Worm (Caenorhabditis elegans) whole organism, L2 larva: ENCODE results near the gene ttll-4.

Experiments used
- C34F6.9 ChIP-seq: fragments of 150-350 bp; optimal IDR thresholded peaks from 2 replicates; lab custom pipeline; 2014; ENCODE audit warnings: missing biosample characterization, missing genetic modification characterization
- F13H6.1 ChIP-seq: sonication (generic microtip); optimal IDR thresholded peaks from 2 replicates; lab custom pipeline; 2016; ENCODE audit warnings: missing genetic modification characterization, missing compliant biosample characterization
- R02D3.7 ChIP-seq: fragments of 150-350 bp; optimal IDR thresholded peaks from 2 replicates; lab custom pipeline; 2014; ENCODE audit warnings: missing biosample characterization, missing genetic modification characterization
- Y55F3AM.14 ChIP-seq: fragments of 200-800 bp; sonication (Bioruptor generic); optimal IDR thresholded peaks from 2 replicates; lab custom pipeline; 2018; ENCODE audit warnings: mild to moderate bottlenecking, missing genetic modification characterization, missing compliant biosample characterization
- ZK546.5 ChIP-seq: sonication (generic microtip); optimal IDR thresholded peaks from 2 replicates; lab custom pipeline; 2017; ENCODE audit warnings: missing biosample characterization, missing genetic modification characterization
- alr-1 ChIP-seq: fragments of 150-350 bp; optimal IDR thresholded peaks from 2 replicates; lab custom pipeline; 2014; ENCODE audit warnings: missing biosample characterization, missing genetic modification characterization
- aly-2 ChIP-seq: fragments of 150-350 bp; optimal IDR thresholded peaks from 2 replicates; lab custom pipeline; 2014; ENCODE audit warnings: missing biosample characterization, missing genetic modification characterization
- ama-1 ChIP-seq: fragments of 150-350 bp; optimal IDR thresholded peaks from 2 replicates; lab custom pipeline; 2018; ENCODE audit warnings: inconsistent platforms
- blmp-1 ChIP-seq: sonication (generic microtip); optimal IDR thresholded peaks from 2 replicates; lab custom pipeline; 2017; ENCODE audit warnings: missing genetic modification characterization, mild to moderate bottlenecking, missing compliant biosample characterization, antibody characterized with exemption, moderate library complexity; ENCODE audit not compliant: insufficient read depth
- ceh-16 ChIP-seq: fragments of 150-350 bp; optimal IDR thresholded peaks from 2 replicates; lab custom pipeline; 2014; ENCODE audit warnings: missing biosample characterization, missing genetic modification characterization
- ceh-82 ChIP-seq: fragments of 150-350 bp; optimal IDR thresholded peaks from 2 replicates; lab custom pipeline; 2014; ENCODE audit warnings: missing biosample characterization, missing genetic modification characterization
- crh-2 ChIP-seq: sonication (generic microtip); optimal IDR thresholded peaks from 2 replicates; lab custom pipeline; 2017; ENCODE audit warnings: missing biosample characterization, missing genetic modification characterization
- dmd-4 ChIP-seq: sonication (generic microtip); optimal IDR thresholded peaks from 2 replicates; lab custom pipeline; 2017; ENCODE audit warnings: missing biosample characterization, missing genetic modification characterization
- egl-27 ChIP-seq: sonication (generic microtip); optimal IDR thresholded peaks from 3 replicates; lab custom pipeline; 2017; ENCODE audit warnings: missing biosample characterization, missing genetic modification reagents, missing genetic modification characterization
- elt-1 ChIP-seq: fragments of 150-350 bp; optimal IDR thresholded peaks from 2 replicates; lab custom pipeline; 2014; ENCODE audit warnings: missing biosample characterization, missing genetic modification characterization
- elt-3 ChIP-seq: sonication (generic microtip); optimal IDR thresholded peaks from 2 replicates; lab custom pipeline; 2017; ENCODE audit warnings: missing biosample characterization, missing genetic modification characterization
- fos-1 ChIP-seq: fragments of 150-350 bp; optimal IDR thresholded peaks from 2 replicates; lab custom pipeline; 2014; ENCODE audit warnings: missing biosample characterization, missing genetic modification characterization
- gmeb-1 ChIP-seq: fragments of 150-350 bp; optimal IDR thresholded peaks from 2 replicates; lab custom pipeline; 2014; ENCODE audit warnings: missing biosample characterization, missing genetic modification characterization
- lin-11 ChIP-seq: fragments of 150-350 bp; sonication (generic microtip); optimal IDR thresholded peaks from 2 replicates; lab custom pipeline; 2014; ENCODE audit warnings: missing biosample characterization, missing genetic modification characterization, inconsistent platforms, mixed read lengths
- lin-13 ChIP-seq: fragments of 150-350 bp; optimal IDR thresholded peaks from 2 replicates; lab custom pipeline; 2014; ENCODE audit warnings: missing biosample characterization, missing genetic modification reagents, missing genetic modification characterization
- lin-39 ChIP-seq: fragments of 150-350 bp; optimal IDR thresholded peaks from 2 replicates; lab custom pipeline; 2014; ENCODE audit warnings: missing biosample characterization, missing genetic modification reagents, missing genetic modification characterization
- lsy-2 ChIP-seq, 2 experiments: fragments of 150-350 bp in 1 of 2; sonication (generic microtip) in 1 of 2; optimal IDR thresholded peaks; 2 replicates each; lab custom pipeline; 2014 to 2017; ENCODE audit warnings: missing biosample characterization in 2 of 2, missing genetic modification characterization in 2 of 2
- mab-5 ChIP-seq: fragments of 150-350 bp; optimal IDR thresholded peaks from 2 replicates; lab custom pipeline; 2014; ENCODE audit warnings: missing biosample characterization, missing genetic modification characterization
- mbf-1 ChIP-seq: sonication (generic microtip); optimal IDR thresholded peaks from 2 replicates; lab custom pipeline; 2017; ENCODE audit warnings: missing biosample characterization, missing genetic modification characterization
- mdl-1 ChIP-seq, 2 experiments: fragments of 150-350 bp in 1 of 2; sonication (generic microtip) in 1 of 2; optimal IDR thresholded peaks; 2 replicates each; lab custom pipeline; 2017; ENCODE audit warnings: missing biosample characterization in 2 of 2, missing genetic modification characterization in 2 of 2
- nhr-10 ChIP-seq: sonication (generic microtip); optimal IDR thresholded peaks from 2 replicates; lab custom pipeline; 2017; ENCODE audit warnings: missing biosample characterization, missing genetic modification characterization
- nhr-11 ChIP-seq: fragments of 150-350 bp; optimal IDR thresholded peaks from 2 replicates; lab custom pipeline; 2014; ENCODE audit warnings: missing biosample characterization, missing genetic modification characterization
- nhr-12 ChIP-seq: fragments of 150-350 bp; optimal IDR thresholded peaks from 2 replicates; lab custom pipeline; 2014; ENCODE audit warnings: missing biosample characterization, missing genetic modification characterization
- nhr-129 ChIP-seq: fragments of 150-350 bp; optimal IDR thresholded peaks from 2 replicates; lab custom pipeline; 2014; ENCODE audit warnings: missing biosample characterization, missing genetic modification characterization
- nhr-21 ChIP-seq: fragments of 150-350 bp; optimal IDR thresholded peaks from 2 replicates; lab custom pipeline; 2014; ENCODE audit warnings: missing biosample characterization, missing genetic modification characterization
- nhr-23 ChIP-seq: fragments of 150-350 bp; optimal IDR thresholded peaks from 2 replicates; lab custom pipeline; 2014; ENCODE audit warnings: missing biosample characterization, missing genetic modification reagents, missing genetic modification characterization
- nhr-237 ChIP-seq: fragments of 150-350 bp; optimal IDR thresholded peaks from 2 replicates; lab custom pipeline; 2014; ENCODE audit warnings: missing biosample characterization, missing genetic modification characterization
- nhr-25 ChIP-seq: fragments of 150-350 bp; sonication (generic microtip); optimal IDR thresholded peaks from 3 replicates; lab custom pipeline; 2014; ENCODE audit warnings: missing biosample characterization, missing genetic modification characterization
- nhr-6 ChIP-seq: fragments of 150-350 bp; optimal IDR thresholded peaks from 2 replicates; lab custom pipeline; 2014; ENCODE audit warnings: missing biosample characterization, missing genetic modification characterization
- nhr-77 ChIP-seq: fragments of 150-350 bp; optimal IDR thresholded peaks from 2 replicates; lab custom pipeline; 2014; ENCODE audit warnings: missing biosample characterization, missing genetic modification characterization
- peb-1 ChIP-seq: fragments of 150-350 bp; optimal IDR thresholded peaks from 2 replicates; lab custom pipeline; 2014; ENCODE audit warnings: missing biosample characterization, missing genetic modification characterization
- sem-4 ChIP-seq: fragments of 150-350 bp; optimal IDR thresholded peaks from 2 replicates; lab custom pipeline; 2014; ENCODE audit warnings: missing biosample characterization, missing genetic modification reagents, missing genetic modification characterization
- skn-1 ChIP-seq: sonication (generic microtip); optimal IDR thresholded peaks from 2 replicates; lab custom pipeline; 2017; ENCODE audit warnings: missing biosample characterization, missing genetic modification characterization
- sma-3 ChIP-seq: sonication (generic microtip); optimal IDR thresholded peaks from 2 replicates; lab custom pipeline; 2016; ENCODE audit warnings: missing genetic modification reagents, missing genetic modification characterization, missing compliant biosample characterization
- sma-9 ChIP-seq, 2 experiments: fragments of 150-350 bp in 1 of 2; sonication (generic microtip) in 1 of 2; optimal IDR thresholded peaks; 2 replicates each; lab custom pipeline; 2014 to 2016; ENCODE audit warnings: missing genetic modification characterization in 2 of 2, mild to moderate bottlenecking in 1 of 2, missing biosample characterization in 1 of 2, missing compliant biosample characterization in 1 of 2, missing genetic modification reagents in 1 of 2, moderate library complexity in 1 of 2
- snpc-4 ChIP-seq: fragments of 150-350 bp; optimal IDR thresholded peaks from 2 replicates; lab custom pipeline; 2014; ENCODE audit warnings: missing biosample characterization, missing genetic modification characterization
- unc-39 ChIP-seq: fragments of 150-350 bp; optimal IDR thresholded peaks from 2 replicates; lab custom pipeline; 2014; ENCODE audit warnings: missing biosample characterization, missing genetic modification characterization
- unc-55 ChIP-seq: fragments of 150-350 bp; sonication (generic microtip); optimal IDR thresholded peaks from 3 replicates; lab custom pipeline; 2014; ENCODE audit warnings: missing biosample characterization, missing genetic modification reagents, missing genetic modification characterization
- unc-62 ChIP-seq: fragments of 150-350 bp; optimal IDR thresholded peaks from 2 replicates; lab custom pipeline; 2014; ENCODE audit warnings: missing biosample characterization, missing genetic modification reagents, missing genetic modification characterization
- zag-1 ChIP-seq: fragments of 150-350 bp; optimal IDR thresholded peaks from 2 replicates; lab custom pipeline; 2014; ENCODE audit warnings: missing biosample characterization, missing genetic modification characterization
- ztf-1 ChIP-seq: fragments of 200-800 bp; sonication (Bioruptor generic); conservative IDR thresholded peaks from 2 replicates; pipeline ENCODE4 v1.3.6; 2022; ENCODE audit warnings: missing genetic modification characterization, missing compliant biosample characterization
- ztf-11 ChIP-seq: sonication (generic microtip); optimal IDR thresholded peaks from 2 replicates; lab custom pipeline; 2017; ENCODE audit warnings: missing biosample characterization, missing genetic modification characterization
- ztf-4 ChIP-seq: fragments of 150-350 bp; optimal IDR thresholded peaks from 2 replicates; lab custom pipeline; 2014; ENCODE audit warnings: missing biosample characterization, missing genetic modification characterization

The ttll-4 gene

DNA sequence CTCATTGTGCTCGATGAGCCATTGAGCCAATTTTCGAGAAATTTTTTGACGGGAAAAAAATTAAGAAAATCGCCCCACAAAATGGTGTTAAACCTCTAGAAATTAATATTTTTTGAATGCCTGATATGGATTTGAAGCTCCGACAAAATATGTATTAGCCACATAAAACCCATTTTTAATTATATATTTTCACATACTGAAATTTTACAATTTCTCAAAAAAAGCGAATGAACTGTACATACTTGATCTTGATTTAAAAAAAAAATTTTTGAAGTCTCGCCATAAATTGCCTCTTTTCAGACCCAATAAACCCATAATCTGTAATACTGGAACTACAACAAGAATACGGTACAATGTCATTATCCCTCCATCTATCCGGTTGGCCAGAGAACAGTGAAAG is 28.5 kb downstream of the ttll-4 start, which contains the start of gene nac-3:
nac-3 (plus strand) TSS at position 301 of the 400 bp plus-strand sequence.
- TF ChIP-seq unc-39 (tag; lab: Kevin White, UChicago) (no peak), fos-1 (no peak), nhr-23 (tag; lab: Kevin White, UChicago) (no peak), Y55F3AM.14 (no peak), crh-2 (tag; lab: Kevin White, UChicago) (no peak), peb-1 (tag; lab: Kevin White, UChicago) (no peak), dmd-4 (tag; lab: Kevin White, UChicago) (no peak), nhr-237 (no peak), gmeb-1 (no peak), nhr-129 (tag; lab: Kevin White, UChicago) (no peak), ama-1 (no peak), lin-13 (no peak), nhr-25 (tag; lab: Kevin White, UChicago) (no peak), lsy-2 (tag; optimal IDR thresholded peaks at IDR 0.05; lab: Kevin White, UChicago) (no peak), nhr-77 (tag; lab: Kevin White, UChicago) (no peak)

DNA sequence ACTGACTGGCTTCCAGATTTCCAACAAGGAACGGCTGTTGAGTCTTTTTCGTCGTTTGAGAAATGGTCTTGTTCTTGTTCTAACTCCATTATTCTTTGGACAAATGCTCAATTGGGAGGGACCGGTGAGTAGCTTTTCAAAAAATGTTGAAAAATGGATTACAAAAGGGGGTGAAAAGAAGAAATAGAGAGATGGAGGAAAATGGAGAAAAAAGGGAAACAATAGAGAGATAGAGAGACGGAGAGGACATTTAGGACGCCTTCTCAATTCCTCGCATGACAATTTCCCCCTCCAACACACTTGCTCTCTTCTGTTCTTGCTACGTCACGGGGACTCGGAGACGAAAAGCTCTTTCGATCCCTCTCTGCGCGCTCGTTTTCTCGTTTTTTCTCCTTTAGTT is 29.0 kb downstream of the ttll-4 start:
- TF ChIP-seq crh-2 (tag; lab: Kevin White, UChicago) (peak; percentile 67), gmeb-1 (no peak), Y55F3AM.14 (no peak), lin-13 (peak; percentile 26), elt-3 (tag; lab: Kevin White, UChicago) (no peak), sma-9 (GFP tag; optimal IDR thresholded peaks at IDR 0.05; lab: Kevin White, UChicago) (peak; percentile 69), sma-9 (tag; optimal IDR thresholded peaks at IDR 0.05; lab: Kevin White, UChicago) (no peak), mab-5 (tag; lab: Kevin White, UChicago) (peak; percentile 48), zag-1 (tag; lab: Kevin White, UChicago) (peak; percentile 74), nhr-77 (tag; lab: Kevin White, UChicago) (no peak), lsy-2 (tag; optimal IDR thresholded peaks at IDR 0.05; lab: Kevin White, UChicago) (peak in 1 of 2 experiments; percentile 72), ama-1 (no peak), snpc-4 (peak; percentile 22), ztf-1 (GFP tag; lab: Robert Waterston, UW) (no peak), lin-39 (tag; lab: Kevin White, UChicago) (no peak), ztf-4 (tag; lab: Kevin White, UChicago) (peak; percentile 26), sma-3 (GFP tag; lab: Kevin White, UChicago) (no peak), ceh-16 (no peak), nhr-6 (tag; lab: Kevin White, UChicago) (peak; percentile 64), mdl-1 (tag; optimal IDR thresholded peaks at IDR 0.05; lab: Kevin White, UChicago) (peak in 1 of 2 experiments; percentile 56), nhr-12 (tag; lab: Kevin White, UChicago) (no peak), F13H6.1 (tag; lab: Kevin White, UChicago) (peak; percentile 58), fos-1 (no peak), mbf-1 (tag; lab: Kevin White, UChicago) (no peak), nhr-23 (tag; lab: Kevin White, UChicago) (no peak), blmp-1 (no peak), ceh-82 (tag; lab: Kevin White, UChicago) (no peak), sem-4 (peak; percentile 59), nhr-237 (no peak), nhr-25 (tag; lab: Kevin White, UChicago) (no peak), C34F6.9 (peak; percentile 77), unc-39 (tag; lab: Kevin White, UChicago) (no peak), nhr-11 (tag; lab: Kevin White, UChicago) (no peak), aly-2 (tag; lab: Kevin White, UChicago) (no peak), peb-1 (tag; lab: Kevin White, UChicago) (no peak), nhr-129 (tag; lab: Kevin White, UChicago) (peak; percentile 81), dmd-4 (tag; lab: Kevin White, UChicago) (no peak), elt-1 (tag; lab: Kevin White, UChicago) (no peak), alr-1 (no peak), unc-62 (GFP tag; lab: Kevin White, UChicago) (no peak), egl-27 (tag; lab: Kevin White, UChicago) (peak; percentile 25), ztf-11 (no peak), skn-1 (tag; lab: Kevin White, UChicago) (no peak), unc-55 (GFP tag; lab: Kevin White, UChicago) (peak; percentile 90), nhr-10 (no peak), nhr-21 (tag; lab: Kevin White, UChicago) (no peak), ZK546.5 (tag; lab: Kevin White, UChicago) (no peak), lin-11 (tag; lab: Kevin White, UChicago) (peak; percentile 11), R02D3.7 (tag; lab: Kevin White, UChicago) (no peak)
